Worm (Caenorhabditis elegans) whole organism, L2 larva: ENCODE measurements around the gene pyt-1.

Experiments used
- ama-1 ChIP-seq: fragments of 150-350 bp; optimal IDR thresholded peaks from 2 replicates; lab custom pipeline; 2018; ENCODE audit warnings: inconsistent platforms
- dmd-4 ChIP-seq: sonication (generic microtip); optimal IDR thresholded peaks from 2 replicates; lab custom pipeline; 2017; ENCODE audit warnings: missing biosample characterization, missing genetic modification characterization
- lsy-2 ChIP-seq, 2 experiments: fragments of 150-350 bp in 1 of 2; sonication (generic microtip) in 1 of 2; optimal IDR thresholded peaks; 2 replicates each; lab custom pipeline; 2014 to 2017; ENCODE audit warnings: missing biosample characterization in 2 of 2, missing genetic modification characterization in 2 of 2
- nhr-23 ChIP-seq: fragments of 150-350 bp; optimal IDR thresholded peaks from 2 replicates; lab custom pipeline; 2014; ENCODE audit warnings: missing biosample characterization, missing genetic modification reagents, missing genetic modification characterization
- nhr-237 ChIP-seq: fragments of 150-350 bp; optimal IDR thresholded peaks from 2 replicates; lab custom pipeline; 2014; ENCODE audit warnings: missing biosample characterization, missing genetic modification characterization
- snpc-4 ChIP-seq: fragments of 150-350 bp; optimal IDR thresholded peaks from 2 replicates; lab custom pipeline; 2014; ENCODE audit warnings: missing biosample characterization, missing genetic modification characterization

DNA sequence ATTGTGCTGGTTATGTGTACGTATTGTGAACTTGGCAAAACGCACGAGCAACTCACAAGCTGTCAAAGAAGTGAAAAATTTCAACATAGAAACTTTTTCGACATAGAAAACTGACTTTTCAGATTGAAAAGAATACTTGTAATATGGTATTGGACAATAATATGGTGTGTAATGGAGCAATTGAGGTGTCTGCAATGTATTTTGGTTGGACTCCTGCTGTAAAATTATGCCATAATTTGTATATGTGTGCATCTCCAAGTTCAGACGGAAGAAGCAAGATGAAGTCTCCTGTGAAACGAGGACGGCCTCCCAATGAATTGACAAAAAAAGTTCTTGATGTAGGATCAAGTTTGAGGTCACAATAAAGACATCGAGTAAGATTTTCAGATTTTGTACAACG lies 45.3 kb downstream of the pyt-1 start:
- no peak for TF ChIP-seq nhr-23 (tag; lab: Kevin White, UChicago)
- no peak for TF ChIP-seq ama-1 (lab: Kevin White, UChicago)
- TF ChIP-seq snpc-4: no peak
- TF ChIP-seq lsy-2 (tag; optimal IDR thresholded peaks at IDR 0.05; lab: Kevin White, UChicago): no peak
- TF ChIP-seq nhr-237 (tag; lab: Kevin White, UChicago): no peak
- no peak for TF ChIP-seq dmd-4 (tag; lab: Kevin White, UChicago)
